Fruit fly (Drosophila melanogaster): ENCODE measurements around the gene Manf.

Gene Manf

DNA sequence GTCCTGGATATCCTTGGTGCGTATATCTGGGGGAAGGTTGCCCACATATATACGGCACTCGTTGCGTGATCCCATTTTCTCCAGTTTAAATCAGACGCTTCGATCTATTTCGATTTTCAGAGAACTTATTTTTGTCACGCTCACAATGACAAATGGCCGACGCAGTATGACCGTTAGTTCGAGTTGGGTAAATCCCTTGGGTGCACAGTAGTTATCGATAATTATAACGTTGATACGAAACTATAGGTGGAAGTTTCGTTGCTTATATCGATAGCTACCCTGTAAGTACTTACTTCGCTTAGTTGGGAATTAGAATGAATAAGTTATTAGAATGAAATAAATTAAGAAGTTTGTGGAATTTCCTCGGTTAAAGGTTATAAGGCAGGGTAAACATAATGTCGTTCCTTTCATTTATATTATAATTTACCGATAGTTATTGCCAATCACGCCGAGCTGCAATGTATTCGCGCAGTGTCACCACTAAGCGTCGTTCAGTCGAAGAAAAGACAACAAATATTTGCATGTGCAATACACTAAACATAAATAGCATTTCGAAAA lies 7.3 kb upstream of the Manf start, which contains the start of the genes SF2 and pad (continued):
- TF ChIP-seq Nf-YB (GFP tag; optimal IDR thresholded peaks at IDR 0.05) = peak; percentile 22
- no peak for TF ChIP-seq luna (GFP tag; optimal IDR thresholded peaks at IDR 0.05)
- TF ChIP-seq CG1529 (GFP tag; optimal IDR thresholded peaks at IDR 0.05) = peak; percentile 24
- TF ChIP-seq Opbp (GFP tag; IDR thresholded peaks at IDR 0.05; ENCODE audit: partially characterized antibody) = peak; percentile 86
- peak; percentile 78 for TF ChIP-seq CG18262 (tag; optimal IDR thresholded peaks at IDR 0.05)
- TF ChIP-seq B-H1 (GFP tag; IDR thresholded peaks at IDR 0.05) = peak; percentile 20; the same call in 1 of the 3 replicates
- peak; percentile 81; the same call in 2 of the 3 replicates for TF ChIP-seq zen2 (GFP tag; IDR thresholded peaks at IDR 0.05; ENCODE audit: partially characterized antibody)
- peak; percentile 80 for TF ChIP-seq bab2 (GFP tag; optimal IDR thresholded peaks at IDR 0.05)
- TF ChIP-seq CG6854 (GFP tag; optimal IDR thresholded peaks at IDR 0.05) = no peak
- TF ChIP-seq CG32532 (GFP tag; IDR thresholded peaks at IDR 0.05) = peak; percentile 73
- TF ChIP-seq CG12071 (GFP tag; optimal IDR thresholded peaks at IDR 0.05) = no peak
- TF ChIP-seq CG14441 (GFP tag; IDR thresholded peaks at IDR 0.05) = peak; percentile 70
- TF ChIP-seq ase (GFP tag; IDR thresholded peaks at IDR 0.05) = peak; percentile 59; the same call in 1 of the 3 replicates
- peak; percentile 55 for TF ChIP-seq Oaz (GFP tag; IDR thresholded peaks at IDR 0.05)
- no peak for TF ChIP-seq CG1832 (GFP tag; optimal IDR thresholded peaks at IDR 0.05)
- peak; percentile 78 for TF ChIP-seq CG1647 (GFP tag; optimal IDR thresholded peaks at IDR 0.05)
- TF ChIP-seq sens-2 (GFP tag; IDR thresholded peaks at IDR 0.05) = peak; percentile 46; the same call in 1 of the 2 replicates
- peak in 1 of 2 experiments; percentile 65 for TF ChIP-seq insv (GFP tag; optimal IDR thresholded peaks at IDR 0.05)
- TF ChIP-seq klu (GFP tag; IDR thresholded peaks at IDR 0.05) = peak; percentile 60
- TF ChIP-seq dpn (GFP tag; optimal IDR thresholded peaks at IDR 0.05) = peak; percentile 78 to 82
- TF ChIP-seq Ets97D (GFP tag; optimal IDR thresholded peaks at IDR 0.05) = peak; percentile 75
- TF ChIP-seq inv (GFP tag; IDR thresholded peaks at IDR 0.05; ENCODE audit: partially characterized antibody) = peak; percentile 95
- peak; percentile 76 for TF ChIP-seq Meics (GFP tag; optimal IDR thresholded peaks at IDR 0.05)
- peak; percentile 86 for TF ChIP-seq CG2712 (tag; optimal IDR thresholded peaks at IDR 0.05)
- TF ChIP-seq CG10543 (GFP tag; optimal IDR thresholded peaks at IDR 0.05) = peak; percentile 89
- peak; percentile 95 for TF ChIP-seq CG2116 (GFP tag; optimal IDR thresholded peaks at IDR 0.05)
- TF ChIP-seq kah (GFP tag; optimal IDR thresholded peaks at IDR 0.05) = no peak
- TF ChIP-seq Ets65A (GFP tag) = peak; percentile 96
- no peak for TF ChIP-seq seq (GFP tag; IDR thresholded peaks at IDR 0.05)
- TF ChIP-seq ash1 (GFP tag; optimal IDR thresholded peaks at IDR 0.05) = no peak
- TF ChIP-seq CHES-1-like (GFP tag; optimal IDR thresholded peaks at IDR 0.05) = peak; percentile 87
- peak; percentile 51 for TF ChIP-seq H2.0 (GFP tag; IDR thresholded peaks at IDR 0.05)
- TF ChIP-seq CG10274 (GFP tag; optimal IDR thresholded peaks at IDR 0.05) = no peak
- peak; percentile 63 for TF ChIP-seq gsb-n (tag; optimal IDR thresholded peaks at IDR 0.05)
- TF ChIP-seq gem (tag; optimal IDR thresholded peaks at IDR 0.05) = peak; percentile 88
- TF ChIP-seq peb (GFP tag; IDR thresholded peaks at IDR 0.05) = no peak
- peak in 1 of 2 experiments; percentile 64 for TF ChIP-seq bsh (GFP tag; optimal IDR thresholded peaks at IDR 0.05)
- TF ChIP-seq CG4424 (GFP tag; optimal IDR thresholded peaks at IDR 0.05) = peak; percentile 83
- TF ChIP-seq Deaf1 (tag; optimal IDR thresholded peaks at IDR 0.05) = peak; percentile 53
- TF ChIP-seq Ssrp (tag; optimal IDR thresholded peaks at IDR 0.05) = peak; percentile 73
- peak; percentile 97 for TF ChIP-seq row (GFP tag; IDR thresholded peaks at IDR 0.05)
- TF ChIP-seq CG31388 (GFP tag; optimal IDR thresholded peaks at IDR 0.05) = peak; percentile 46
- peak; percentile 95 for TF ChIP-seq Med (GFP tag)
- TF ChIP-seq CG11085 (GFP tag; IDR thresholded peaks at IDR 0.05) = peak; percentile 69
- TF ChIP-seq sob (GFP tag; IDR thresholded peaks at IDR 0.05) = peak; percentile 85
- peak; percentile 82 for TF ChIP-seq mld (GFP tag; IDR thresholded peaks at IDR 0.05; ENCODE audit: partially characterized antibody)
- TF ChIP-seq CG1233 (GFP tag; optimal IDR thresholded peaks at IDR 0.05) = peak; percentile 57
- TF ChIP-seq CG14050 (GFP tag; IDR thresholded peaks at IDR 0.05) = peak; percentile 15; the same call in 1 of the 3 replicates
- peak; percentile 84 for TF ChIP-seq CG13424 (tag; optimal IDR thresholded peaks at IDR 0.05)
- peak; percentile 35 for TF ChIP-seq btn (GFP tag; optimal IDR thresholded peaks at IDR 0.05)
